Worm (Caenorhabditis elegans): ENCODE data around the gene T19D2.13.
A peak's percentile ranks its signal among the peaks of the same experiment; 100 is the strongest.

ce11 chrX:3969980-3970403 lies 27.8 kb upstream of the T19D2.13 start:
- TF ChIP-seq hlh-6 (tag; optimal IDR thresholded peaks at IDR 0.05): peak; percentile 89
- peak; percentile 84 for TF ChIP-seq pat-9 (tag; optimal IDR thresholded peaks at IDR 0.05)
